Worm (Caenorhabditis elegans) whole organism, L4/young adult: Measurements from ENCODE around the gene srd-7.

ENCODE experiments used
- dao-5 ChIP-seq: sonication (generic microtip); optimal IDR thresholded peaks from 2 replicates; lab custom pipeline; 2016; ENCODE audit warnings: missing genotype, missing genetic modification characterization, moderate library complexity, missing compliant biosample characterization
- him-1 ChIP-seq: sonication (generic microtip); optimal IDR thresholded peaks from 2 replicates; lab custom pipeline; 2016; ENCODE audit warnings: missing genotype, missing genetic modification reagents, missing genetic modification characterization, missing compliant biosample characterization

DNA sequence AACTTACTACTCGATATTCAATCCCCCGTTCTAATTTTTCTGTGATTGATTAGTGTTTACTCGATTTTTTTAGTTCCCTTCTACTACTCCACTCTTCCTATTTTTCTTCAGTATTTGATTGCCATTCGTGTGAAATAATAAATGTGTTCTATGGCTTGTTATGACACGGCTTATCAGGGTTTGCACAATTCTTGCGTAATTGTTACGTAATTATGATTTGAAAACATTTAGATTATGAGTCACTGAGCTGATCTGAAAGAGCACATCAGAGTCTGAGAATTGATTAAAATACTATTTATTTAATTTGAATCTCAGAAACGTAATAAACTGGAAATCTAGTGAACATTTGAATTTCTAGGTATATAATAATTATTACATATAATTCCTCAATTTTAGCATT is 9.0 kb downstream of the srd-7 start:
- TF ChIP-seq dao-5 (tag; lab: Kevin White, UChicago): no peak
- TF ChIP-seq him-1 (tag; lab: Kevin White, UChicago): no peak
